Fruit fly (Drosophila melanogaster): ENCODE data around the gene Alp12.

Gene Alp12

DNA sequence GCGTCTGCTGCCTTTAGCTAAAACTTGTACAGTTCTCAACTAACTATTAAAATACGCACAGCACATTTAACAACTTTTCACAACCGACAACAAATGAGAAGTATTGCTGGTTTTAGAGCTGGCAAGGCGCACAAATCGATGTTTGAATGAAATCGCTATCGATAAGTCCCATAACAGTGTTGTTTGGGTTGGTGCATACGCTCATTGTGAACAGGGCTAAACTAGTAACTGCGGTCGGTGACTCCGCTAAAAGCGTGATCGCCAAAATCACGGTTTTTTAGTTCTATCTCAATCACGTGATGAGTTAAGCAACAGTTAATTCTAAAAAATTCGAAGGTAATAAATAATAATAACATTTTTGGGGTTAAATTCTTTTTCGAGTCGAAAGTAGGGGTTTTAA lies 29.5 kb downstream of the Alp12 start, which contains the start of gene Top2 (continued):
- TF ChIP-seq zfh2 (GFP tag; optimal IDR thresholded peaks at IDR 0.05) (peak; percentile 68), jing (GFP tag; optimal IDR thresholded peaks at IDR 0.05) (no peak), ab (GFP tag; optimal IDR thresholded peaks at IDR 0.05) (no peak), cwo (GFP tag; optimal IDR thresholded peaks at IDR 0.05) (peak; percentile 87), CG2712 (tag; optimal IDR thresholded peaks at IDR 0.05) (peak; percentile 89), lov (optimal IDR thresholded peaks at IDR 0.05) (no peak), lov (GFP tag; IDR thresholded peaks at IDR 0.05) (no peak), CG10147 (GFP tag; optimal IDR thresholded peaks at IDR 0.05) (peak; percentile 22), yki (optimal IDR thresholded peaks at IDR 0.05) (peak; percentile 21), CG17568 (GFP tag; optimal IDR thresholded peaks at IDR 0.05) (no peak), CHES-1-like (GFP tag; optimal IDR thresholded peaks at IDR 0.05) (peak; percentile 67)

DNA sequence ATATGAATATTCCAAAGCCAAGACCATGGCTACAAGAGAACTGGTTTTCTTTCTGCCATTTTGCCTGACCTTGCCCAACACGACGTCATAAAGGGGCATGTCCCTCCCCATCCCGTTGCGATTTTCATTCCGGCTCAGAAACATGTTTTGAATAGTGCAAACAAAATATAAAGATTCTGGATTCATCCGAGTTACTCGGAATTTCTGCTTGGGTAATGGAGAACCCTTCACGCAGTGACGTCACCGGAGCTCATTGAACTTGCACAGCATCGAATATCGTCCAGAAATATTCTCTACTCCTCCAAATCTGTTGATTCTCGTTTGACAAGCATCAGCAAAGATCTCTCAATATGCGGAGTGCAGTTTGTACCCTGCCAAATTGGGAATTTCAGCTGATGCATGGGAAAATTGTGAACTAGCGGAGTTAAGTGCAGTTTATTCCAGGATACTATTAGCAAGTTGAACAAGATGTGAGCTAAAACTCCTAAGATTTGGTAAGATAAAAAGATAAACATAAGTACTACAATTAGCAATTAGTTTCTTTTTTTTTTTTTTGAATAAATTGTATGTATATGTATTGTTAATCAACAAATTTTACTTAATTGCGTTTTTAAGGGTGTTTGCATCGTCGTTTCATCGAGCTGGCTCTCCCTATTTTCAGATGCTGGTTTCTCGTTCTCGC lies 30.4 kb downstream of the Alp12 start, which contains the start of gene CG10026:
Gene CG10026 (plus strand): TSS at position 187 of the 682 bp plus-strand sequence.
- TF ChIP-seq yki (optimal IDR thresholded peaks at IDR 0.05): no peak
- no peak for TF ChIP-seq NK7.1 (GFP tag; optimal IDR thresholded peaks at IDR 0.05)
- TF ChIP-seq nom (GFP tag; optimal IDR thresholded peaks at IDR 0.05): peak; percentile 15
- TF ChIP-seq Ptx1 (GFP tag; IDR thresholded peaks at IDR 0.05): no peak
- no peak for TF ChIP-seq Dbx (GFP tag; IDR thresholded peaks at IDR 0.05)
- TF ChIP-seq CG9437 (GFP tag; optimal IDR thresholded peaks at IDR 0.05): no peak
- TF ChIP-seq chinmo (GFP tag; IDR thresholded peaks at IDR 0.05; ENCODE audit: partially characterized antibody): 0 out of 4 replicates have a peak, but pooled peaks have one; percentile 45
- no peak for TF ChIP-seq CG16863 (GFP tag; optimal IDR thresholded peaks at IDR 0.05)
- TF ChIP-seq CrebB (tag; optimal IDR thresholded peaks at IDR 0.05): no peak
- TF ChIP-seq CG3281 (GFP tag; optimal IDR thresholded peaks at IDR 0.05): no peak
- TF ChIP-seq CG11085 (GFP tag; IDR thresholded peaks at IDR 0.05): no peak
- peak; percentile 89 for TF ChIP-seq D19A (tag; optimal IDR thresholded peaks at IDR 0.05)
- TF ChIP-seq CG10959 (GFP tag; IDR thresholded peaks at IDR 0.05): no peak
- no peak for TF ChIP-seq NC2α (GFP tag; optimal IDR thresholded peaks at IDR 0.05)
- no peak for TF ChIP-seq Drgx (GFP tag; IDR thresholded peaks at IDR 0.05)
- no peak for TF ChIP-seq Fer1 (GFP tag; optimal IDR thresholded peaks at IDR 0.05)
- no peak for TF ChIP-seq tap (tag; optimal IDR thresholded peaks at IDR 0.05)
- no peak for TF ChIP-seq onecut (GFP tag; IDR thresholded peaks at IDR 0.05)
- TF ChIP-seq Deaf1 (tag; optimal IDR thresholded peaks at IDR 0.05): no peak
- TF ChIP-seq p53 (GFP tag; optimal IDR thresholded peaks at IDR 0.05): no peak
- peak; percentile 23 for TF ChIP-seq sens (GFP tag)
- TF ChIP-seq CG3995 (GFP tag; optimal IDR thresholded peaks at IDR 0.05): no peak
- no peak for TF ChIP-seq knrl (GFP tag; IDR thresholded peaks at IDR 0.05; ENCODE audit: partially characterized antibody)

DNA sequence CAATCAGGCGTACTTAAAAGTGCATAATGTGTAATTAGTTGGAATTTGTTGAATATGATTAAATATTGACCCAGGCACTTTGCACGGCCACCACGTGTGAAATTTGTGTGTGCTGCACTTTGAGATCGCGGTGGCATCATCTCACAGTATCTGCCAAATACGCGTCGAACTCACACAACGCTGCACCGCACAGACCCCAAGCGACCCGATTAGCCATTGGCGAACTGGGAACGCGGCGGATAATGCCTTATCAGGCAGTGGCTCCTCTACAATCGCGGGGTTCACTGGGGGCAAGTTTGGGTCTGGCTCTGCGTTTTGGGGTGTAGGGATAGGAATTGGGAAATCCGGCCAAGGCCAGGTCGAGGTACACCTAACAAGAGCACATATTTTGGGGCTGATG lies 31.4 kb downstream of the Alp12 start:
- TF ChIP-seq sug (tag; optimal IDR thresholded peaks at IDR 0.05): peak; percentile 6
- TF ChIP-seq nerfin-2 (GFP tag; IDR thresholded peaks at IDR 0.05; ENCODE audit: partially characterized antibody): 0 out of 2 replicates have a peak, but pooled peaks have one; percentile 23
- TF ChIP-seq al (GFP tag; IDR thresholded peaks at IDR 0.05): no peak
- peak in 1 of 2 experiments; percentile 69 for TF ChIP-seq Hr78 (GFP tag; optimal IDR thresholded peaks at IDR 0.05)
- TF ChIP-seq Med (GFP tag): peak; percentile 1

Measured in whole organism, embryonic.